Fruit fly (Drosophila melanogaster) whole organism, pupa: ENCODE results near the gene Cyp6d4.

ENCODE experiments used
- CG12605 ChIP-seq: fragments of 200-800 bp; sonication (Bioruptor generic); IDR thresholded peaks from 2 replicates; pipeline ENCODE4 v1.3.6; 2022; ENCODE audit warnings: missing biosample characterization, missing genetic modification characterization
- CG13204 ChIP-seq: fragments of 200-800 bp; sonication (Bioruptor generic); optimal IDR thresholded peaks from 2 replicates; lab custom pipeline; 2018; ENCODE audit warnings: missing biosample characterization, mild to moderate bottlenecking, missing genetic modification characterization, moderate library complexity
- CG17806 ChIP-seq: fragments of 200-800 bp; sonication (Bioruptor generic); optimal IDR thresholded peaks from 2 replicates; lab custom pipeline; 2018; ENCODE audit warnings: missing biosample characterization, mild to moderate bottlenecking, missing genetic modification characterization, moderate library complexity
- CG32121 ChIP-seq: fragments of 200-800 bp; sonication (Bioruptor generic); IDR thresholded peaks from 2 replicates; pipeline ENCODE4 v1.3.6; 2022; ENCODE audit warnings: missing biosample characterization, missing genetic modification characterization
- CG34367 ChIP-seq: fragments of 200-800 bp; sonication (Bioruptor generic); optimal IDR thresholded peaks from 2 replicates; lab custom pipeline; 2018; ENCODE audit warnings: missing biosample characterization, mild to moderate bottlenecking, missing genetic modification characterization
- D1 ChIP-seq: fragments of 200-800 bp; sonication (Bioruptor generic); optimal IDR thresholded peaks from 2 replicates; lab custom pipeline; 2018; ENCODE audit warnings: missing biosample characterization, mild to moderate bottlenecking, missing genetic modification characterization, moderate library complexity
- Snoo ChIP-seq: fragments of 200-800 bp; sonication (Bioruptor generic); optimal IDR thresholded peaks from 3 replicates; lab custom pipeline; 2017; ENCODE audit warnings: missing biosample characterization, mild to moderate bottlenecking, missing genetic modification characterization, inconsistent platforms
- fd96Ca ChIP-seq: fragments of 200-800 bp; sonication (Bioruptor generic); IDR thresholded peaks from 3 replicates; pipeline ENCODE4 v1.3.6; 2022; ENCODE audit warnings: missing biosample characterization, missing genetic modification characterization

DNA sequence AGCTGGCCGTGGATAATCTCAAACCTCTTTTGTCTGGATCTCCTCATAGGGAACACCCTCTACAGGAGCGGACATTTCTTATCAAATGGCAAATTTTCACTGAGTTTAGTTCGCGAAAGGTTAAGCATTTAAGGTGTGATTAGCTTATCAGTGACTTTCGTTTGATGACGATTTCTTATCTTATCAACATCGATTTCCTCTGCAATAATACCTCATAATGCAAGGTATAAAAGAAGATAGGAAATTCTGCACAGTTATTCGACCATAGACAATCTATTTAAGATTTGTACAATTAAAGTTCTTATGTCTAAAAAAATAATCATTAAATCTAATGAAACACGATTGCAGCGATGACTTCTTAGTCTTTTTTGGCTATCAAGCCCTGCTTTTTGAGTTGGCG, 35.6 kb downstream of the Cyp6d4 start, which contains the start of gene Takl2:
- TF ChIP-seq CG34367 (tag; lab: Kevin White, UChicago) (no peak), Snoo (tag; lab: Kevin White, UChicago) (no peak), CG17806 (tag; lab: Kevin White, UChicago) (no peak), fd96Ca (GFP tag; lab: Robert Waterston, UW) (no peak), CG12605 (GFP tag; lab: Robert Waterston, UW) (no peak), D1 (tag; lab: Kevin White, UChicago) (no peak), CG32121 (GFP tag; lab: Robert Waterston, UW) (no peak), CG13204 (GFP tag; lab: Kevin White, UChicago) (no peak)
